Worm (Caenorhabditis elegans) whole organism, early embryonic: ENCODE data around the gene Y47D3A.31.

ENCODE experiments used
- F13C5.2 ChIP-seq: sonication (generic microtip); optimal IDR thresholded peaks from 2 replicates; lab custom pipeline; 2017; ENCODE audit warnings: mild to moderate bottlenecking, missing genetic modification characterization, inconsistent platforms, missing compliant biosample characterization
- sea-1 ChIP-seq: fragments of 200-800 bp; sonication (Bioruptor generic); conservative IDR thresholded peaks from 2 replicates; pipeline ENCODE4 v1.3.6; 2022; ENCODE audit warnings: missing genetic modification characterization, missing compliant biosample characterization

DNA sequence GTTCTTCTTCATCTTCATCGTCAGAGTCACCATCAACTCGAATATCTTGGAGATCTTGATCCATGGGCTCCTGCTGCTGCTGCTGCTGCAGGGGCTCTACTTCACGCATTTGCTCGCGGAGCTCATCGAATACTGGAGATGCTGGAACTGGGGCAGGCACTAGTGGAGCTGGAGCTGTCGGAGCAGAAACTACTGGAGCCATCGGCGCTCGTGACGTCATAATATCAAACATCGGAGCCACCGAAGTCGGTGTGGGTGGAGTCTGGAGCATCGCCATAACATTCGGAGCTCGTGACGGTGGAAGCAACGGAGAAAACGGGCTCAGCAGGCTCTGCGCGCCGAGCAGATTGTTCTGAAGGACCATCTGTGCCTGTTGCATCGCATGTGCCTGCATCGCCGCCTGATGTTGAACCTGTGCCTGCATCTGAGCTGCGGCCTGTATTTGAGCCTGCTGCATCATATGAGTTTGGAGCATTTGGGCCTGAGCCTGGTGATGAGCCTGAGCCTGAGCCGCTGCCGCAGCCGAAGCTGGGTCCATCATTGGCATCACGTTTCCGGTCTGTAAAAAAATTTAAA, 18.7 kb upstream of the Y47D3A.31 start:
- TF ChIP-seq F13C5.2 (tag; lab: Kevin White, UChicago) (no peak), sea-1 (GFP tag; lab: Robert Waterston, UW) (no peak)
